Fruit fly (Drosophila melanogaster): ENCODE results near the gene CG32856.

CG32856 gene

dm6 chr3R:15933609-15934232 is 31.4 kb downstream of the CG32856 start, which contains the start of the genes CG5478 and blp (continued):
- TF ChIP-seq row (GFP tag; IDR thresholded peaks at IDR 0.05): peak; percentile 39
- TF ChIP-seq CG14860 (GFP tag; IDR thresholded peaks at IDR 0.05; ENCODE audit: partially characterized antibody): peak; percentile 92
- peak; percentile 10 for TF ChIP-seq Ets97D (GFP tag; optimal IDR thresholded peaks at IDR 0.05)
- TF ChIP-seq phol (tag; optimal IDR thresholded peaks at IDR 0.05): peak; percentile 2
- peak; percentile 49 for TF ChIP-seq trem (tag; optimal IDR thresholded peaks at IDR 0.05)
- peak; percentile 68 for TF ChIP-seq stwl (tag; optimal IDR thresholded peaks at IDR 0.05)
- peak; percentile 14 for TF ChIP-seq sug (tag; optimal IDR thresholded peaks at IDR 0.05)
- TF ChIP-seq E2f2 (GFP tag; IDR thresholded peaks at IDR 0.05): peak; percentile 93
- peak; percentile 72 for TF ChIP-seq Med (GFP tag)
- TF ChIP-seq bowl (GFP tag; IDR thresholded peaks at IDR 0.05): no peak
- TF ChIP-seq hbn (GFP tag; IDR thresholded peaks at IDR 0.05; ENCODE audit: partially characterized antibody): peak; percentile 93
- peak; percentile 37 for TF ChIP-seq lbe (GFP tag; optimal IDR thresholded peaks at IDR 0.05)
- TF ChIP-seq Doc3 (GFP tag; IDR thresholded peaks at IDR 0.05; ENCODE audit: partially characterized antibody): peak; percentile 92
- TF ChIP-seq CG34422 (GFP tag; IDR thresholded peaks at IDR 0.05): peak; percentile 34; the same call in 1 of the 3 replicates
- TF ChIP-seq CG15514 (GFP tag; optimal IDR thresholded peaks at IDR 0.05): peak; percentile 5
- TF ChIP-seq CG34224 (GFP tag; IDR thresholded peaks at IDR 0.05; ENCODE audit: partially characterized antibody): peak; percentile 97
- peak; percentile 31 for TF ChIP-seq CG1603 (tag; optimal IDR thresholded peaks at IDR 0.05)
- peak; percentile 88 for TF ChIP-seq CG7963 (GFP tag; IDR thresholded peaks at IDR 0.05; ENCODE audit: partially characterized antibody)
- peak; percentile 95 for TF ChIP-seq ato (GFP tag; IDR thresholded peaks at IDR 0.05; ENCODE audit: partially characterized antibody)
- TF ChIP-seq Dp (GFP tag; optimal IDR thresholded peaks at IDR 0.05): peak; percentile 88
- TF ChIP-seq grn (GFP tag; optimal IDR thresholded peaks at IDR 0.05): no peak
- TF ChIP-seq zen2 (GFP tag; IDR thresholded peaks at IDR 0.05; ENCODE audit: partially characterized antibody): peak; percentile 91
- peak; percentile 69 for TF ChIP-seq sens (GFP tag)
- TF ChIP-seq CG6791 (GFP tag; IDR thresholded peaks at IDR 0.05; ENCODE audit: partially characterized antibody): peak; percentile 94
- TF ChIP-seq CG12299 (tag; optimal IDR thresholded peaks at IDR 0.05): peak; percentile 23

- TF ChIP-seq Mes4 (GFP tag; optimal IDR thresholded peaks at IDR 0.05) (no peak), Ets65A (GFP tag) (peak; percentile 55), sisA (GFP tag; IDR thresholded peaks at IDR 0.05) (0 out of 2 replicates have a peak, but pooled peaks have one; percentile 23), Med (GFP tag) (peak; percentile 54), Eip74EF (GFP tag; optimal IDR thresholded peaks at IDR 0.05) (no peak), bsh (GFP tag; optimal IDR thresholded peaks at IDR 0.05) (no peak), C15 (GFP tag; IDR thresholded peaks at IDR 0.05) (no peak), Dad (GFP tag; optimal IDR thresholded peaks at IDR 0.05) (no peak)
Measured at dm6 chr3R:15930050-15930449, 35.1 kb downstream of the CG32856 start.

- TF ChIP-seq hbn (GFP tag; IDR thresholded peaks at IDR 0.05; ENCODE audit: partially characterized antibody) (no peak), sd (tag; optimal IDR thresholded peaks at IDR 0.05) (peak; percentile 32), Awh (GFP tag; IDR thresholded peaks at IDR 0.05) (peak; percentile 22; the same call in 1 of the 2 replicates), CG12769 (tag; optimal IDR thresholded peaks at IDR 0.05) (peak; percentile 71), oc (tag; optimal IDR thresholded peaks at IDR 0.05) (peak; percentile 9), gsb-n (tag; optimal IDR thresholded peaks at IDR 0.05) (peak; percentile 22), abd-A (tag; optimal IDR thresholded peaks at IDR 0.05) (peak; percentile 84), Ada2b (GFP tag; IDR thresholded peaks at IDR 0.05) (no peak), vvl (GFP tag; IDR thresholded peaks at IDR 0.05) (peak; percentile 89), CG7271 (tag; optimal IDR thresholded peaks at IDR 0.05) (no peak), CG5953 (GFP tag; IDR thresholded peaks at IDR 0.05) (no peak), CG6254 (GFP tag; optimal IDR thresholded peaks at IDR 0.05) (no peak), CG31365 (tag; optimal IDR thresholded peaks at IDR 0.05) (no peak)
Measured at dm6 chr3R:15928127-15928526, 37.0 kb downstream of the CG32856 start.

Data from whole organism, embryonic.